Worm (Caenorhabditis elegans): ENCODE measurements around the gene lars-1.

ce11 chrIII:4234642-4235295 lies 48.2 kb upstream of the lars-1 start:
- TF ChIP-seq ceh-9 (tag; optimal IDR thresholded peaks at IDR 0.05) (no peak), unc-62 (GFP tag; optimal IDR thresholded peaks at IDR 0.05) (no peak), zag-1 (tag; optimal IDR thresholded peaks at IDR 0.05) (no peak), ceh-28 (tag; optimal IDR thresholded peaks at IDR 0.05) (no peak), ZK546.5 (tag; optimal IDR thresholded peaks at IDR 0.05) (no peak), ceh-82 (tag; optimal IDR thresholded peaks at IDR 0.05) (no peak)

Measured in whole organism, L3 larva.